Worm (Caenorhabditis elegans): ENCODE measurements around the gene C18B2.2.
A peak's percentile ranks its signal among the peaks of the same experiment; 100 is the strongest.

The C18B2.2 gene

ce11 chrX:3650100-3650809 lies 27.0 kb downstream of the C18B2.2 start, which contains the start of the genes sax-1 and R11G1.2 (continued):
- TF ChIP-seq lsy-2 (tag; optimal IDR thresholded peaks at IDR 0.05) (peak; percentile 5 to 66), lin-11 (tag; optimal IDR thresholded peaks at IDR 0.05) (peak; percentile 39)

- TF ChIP-seq unc-39 (tag; optimal IDR thresholded peaks at IDR 0.05) = no peak
- no peak for TF ChIP-seq egl-27 (tag; optimal IDR thresholded peaks at IDR 0.05)
Measured at ce11 chrX:3654623-3655022, 31.4 kb downstream of the C18B2.2 start, which contains the start of gene R11G1.11. Gene R11G1.11, plus strand, starts transcription at chrX:3654923.

ce11 chrX:3655972-3656371 lies 32.7 kb downstream of the C18B2.2 start, which contains the start of gene R11G1.7:
Gene R11G1.7, plus strand, starts transcription at chrX:3656272.
- TF ChIP-seq mab-5 (tag; optimal IDR thresholded peaks at IDR 0.05) (no peak), sma-3 (GFP tag; optimal IDR thresholded peaks at IDR 0.05) (no peak), C34F6.9 (tag; optimal IDR thresholded peaks at IDR 0.05) (no peak), gmeb-1 (tag; optimal IDR thresholded peaks at IDR 0.05) (no peak), Y55F3AM.14 (GFP tag; optimal IDR thresholded peaks at IDR 0.05) (no peak), unc-39 (tag; optimal IDR thresholded peaks at IDR 0.05) (no peak), nhr-11 (tag; optimal IDR thresholded peaks at IDR 0.05) (no peak), elt-1 (tag; optimal IDR thresholded peaks at IDR 0.05) (no peak), ceh-16 (tag; optimal IDR thresholded peaks at IDR 0.05) (no peak), ZK546.5 (tag; optimal IDR thresholded peaks at IDR 0.05) (no peak), aly-2 (tag; optimal IDR thresholded peaks at IDR 0.05) (no peak), fos-1 (tag; optimal IDR thresholded peaks at IDR 0.05) (no peak), zag-1 (tag; optimal IDR thresholded peaks at IDR 0.05) (no peak), skn-1 (tag; optimal IDR thresholded peaks at IDR 0.05) (no peak), crh-2 (tag; optimal IDR thresholded peaks at IDR 0.05) (no peak), dmd-4 (tag; optimal IDR thresholded peaks at IDR 0.05) (no peak)

- TF ChIP-seq unc-39 (tag; optimal IDR thresholded peaks at IDR 0.05) = no peak
- TF ChIP-seq ztf-4 (tag; optimal IDR thresholded peaks at IDR 0.05) = no peak
- TF ChIP-seq skn-1 (tag; optimal IDR thresholded peaks at IDR 0.05) = no peak
- no peak for TF ChIP-seq nhr-12 (tag; optimal IDR thresholded peaks at IDR 0.05)
- TF ChIP-seq aly-2 (tag; optimal IDR thresholded peaks at IDR 0.05) = no peak
- no peak for TF ChIP-seq ama-1 (optimal IDR thresholded peaks at IDR 0.05)
- no peak for TF ChIP-seq mbf-1 (tag; optimal IDR thresholded peaks at IDR 0.05)
- no peak for TF ChIP-seq egl-27 (tag; optimal IDR thresholded peaks at IDR 0.05)
- no peak for TF ChIP-seq mab-5 (tag; optimal IDR thresholded peaks at IDR 0.05)
- no peak for TF ChIP-seq ztf-11 (tag; optimal IDR thresholded peaks at IDR 0.05)
- TF ChIP-seq snpc-4 (tag; optimal IDR thresholded peaks at IDR 0.05) = no peak
- TF ChIP-seq nhr-6 (tag; optimal IDR thresholded peaks at IDR 0.05) = no peak
- TF ChIP-seq ceh-82 (tag; optimal IDR thresholded peaks at IDR 0.05) = no peak
- TF ChIP-seq ztf-1 (GFP tag; conservative IDR thresholded peaks at IDR 0.05) = no peak
- no peak for TF ChIP-seq nhr-25 (tag; optimal IDR thresholded peaks at IDR 0.05)
- TF ChIP-seq nhr-23 (tag; optimal IDR thresholded peaks at IDR 0.05) = no peak
- no peak for TF ChIP-seq crh-2 (tag; optimal IDR thresholded peaks at IDR 0.05)
- TF ChIP-seq nhr-129 (tag; optimal IDR thresholded peaks at IDR 0.05) = no peak
- TF ChIP-seq nhr-77 (tag; optimal IDR thresholded peaks at IDR 0.05) = no peak
- no peak for TF ChIP-seq nhr-237 (tag; optimal IDR thresholded peaks at IDR 0.05)
Measured at ce11 chrX:3659192-3659591, 35.9 kb downstream of the C18B2.2 start, which contains the start of gene R11G1.1. Gene R11G1.1, plus strand, starts transcription at chrX:3659492.

- no peak for TF ChIP-seq ztf-11 (tag; optimal IDR thresholded peaks at IDR 0.05)
- no peak for TF ChIP-seq unc-55 (GFP tag; optimal IDR thresholded peaks at IDR 0.05)
- TF ChIP-seq zag-1 (tag; optimal IDR thresholded peaks at IDR 0.05) = no peak
- no peak for TF ChIP-seq nhr-21 (tag; optimal IDR thresholded peaks at IDR 0.05)
- TF ChIP-seq R02D3.7 (tag; optimal IDR thresholded peaks at IDR 0.05) = no peak
- TF ChIP-seq nhr-25 (tag; optimal IDR thresholded peaks at IDR 0.05) = no peak
- TF ChIP-seq nhr-10 (tag; optimal IDR thresholded peaks at IDR 0.05) = no peak
- TF ChIP-seq dmd-4 (tag; optimal IDR thresholded peaks at IDR 0.05) = no peak
- no peak for TF ChIP-seq elt-3 (tag; optimal IDR thresholded peaks at IDR 0.05)
- no peak for TF ChIP-seq sma-3 (GFP tag; optimal IDR thresholded peaks at IDR 0.05)
- TF ChIP-seq nhr-6 (tag; optimal IDR thresholded peaks at IDR 0.05) = no peak
- TF ChIP-seq ZK546.5 (tag; optimal IDR thresholded peaks at IDR 0.05) = no peak
- TF ChIP-seq nhr-11 (tag; optimal IDR thresholded peaks at IDR 0.05) = no peak
- no peak for TF ChIP-seq nhr-23 (tag; optimal IDR thresholded peaks at IDR 0.05)
- no peak for TF ChIP-seq ama-1 (optimal IDR thresholded peaks at IDR 0.05)
- TF ChIP-seq nhr-129 (tag; optimal IDR thresholded peaks at IDR 0.05) = no peak
- TF ChIP-seq mbf-1 (tag; optimal IDR thresholded peaks at IDR 0.05) = no peak
- no peak for TF ChIP-seq ztf-4 (tag; optimal IDR thresholded peaks at IDR 0.05)
- no peak for TF ChIP-seq lsy-2 (tag; optimal IDR thresholded peaks at IDR 0.05)
- TF ChIP-seq ceh-82 (tag; optimal IDR thresholded peaks at IDR 0.05) = no peak
Measured at ce11 chrX:3668842-3669241, 45.6 kb downstream of the C18B2.2 start, which contains the start of gene snet-1. Gene snet-1, minus strand, starts transcription at chrX:3668942.
